Comparison of ENCODE assay signal across 5 fruit fly cellular contexts in genomic region chr3R:21972069-21972468, dm6.
A peak's percentile ranks its signal among the peaks of the same experiment; 100 is the strongest.
TF ChIP-seq lines count a peak whose summit lies in the region.

No protein-coding gene starts in this region.

- TF ChIP-seq CTCF in whole organism, embryonic (GFP tag; optimal IDR thresholded peaks at IDR 0.05; lab: Kevin White, UChicago) = no peak

TF ChIP-seq in whole organism, adult, 20 proteins besides CTCF, POLR2A, EP300 and RAD21 (continues in another document):
- TF ChIP-seq kay (GFP tag; lab: Kevin White, UChicago; ENCODE audit: borderline replicate concordance) (no peak), CG11617 (GFP tag; optimal IDR thresholded peaks at IDR 0.05; lab: Kevin White, UChicago) (peak; percentile 47), Clk (GFP tag; optimal IDR thresholded peaks at IDR 0.05; lab: Kevin White, UChicago) (no peak), cnc (optimal IDR thresholded peaks at IDR 0.05; lab: Kevin White, UChicago) (no peak), Hr96 (GFP tag; optimal IDR thresholded peaks at IDR 0.05; lab: Kevin White, UChicago) (no peak), CG12768 (GFP tag; optimal IDR thresholded peaks at IDR 0.05; lab: Kevin White, UChicago) (peak; percentile 86), CG1620 (GFP tag; optimal IDR thresholded peaks at IDR 0.05; lab: Kevin White, UChicago) (no peak), Mnt (GFP tag; optimal IDR thresholded peaks at IDR 0.05; lab: Kevin White, UChicago) (peak; percentile 61), ovo (GFP tag; optimal IDR thresholded peaks at IDR 0.05; lab: Kevin White, UChicago) (peak; percentile 3), cic (GFP tag; optimal IDR thresholded peaks at IDR 0.05; lab: Kevin White, UChicago) (peak; percentile 83), Crg-1 (GFP tag; optimal IDR thresholded peaks at IDR 0.05; lab: Kevin White, UChicago) (no peak), pad (GFP tag; optimal IDR thresholded peaks at IDR 0.05; lab: Kevin White, UChicago) (peak; percentile 80), CG7101 (tag; optimal IDR thresholded peaks at IDR 0.05; lab: Kevin White, UChicago) (peak; percentile 45), CG5204 (GFP tag; optimal IDR thresholded peaks at IDR 0.05; lab: Kevin White, UChicago) (no peak), CG33017 (tag; optimal IDR thresholded peaks at IDR 0.05; lab: Kevin White, UChicago) (peak; percentile 57), bab1 (GFP tag; optimal IDR thresholded peaks at IDR 0.05; lab: Kevin White, UChicago) (peak; percentile 55), tj (GFP tag; optimal IDR thresholded peaks at IDR 0.05; lab: Kevin White, UChicago) (peak; percentile 78), CG7045 (GFP tag; optimal IDR thresholded peaks at IDR 0.05; lab: Kevin White, UChicago) (peak; percentile 10)

TF ChIP-seq in whole organism, embryonic, 481 proteins besides CTCF, POLR2A, EP300 and RAD21:
- TF ChIP-seq Nf-YB (GFP tag; optimal IDR thresholded peaks at IDR 0.05; lab: Kevin White, UChicago) (no peak), Drgx (GFP tag; IDR thresholded peaks at IDR 0.05; lab: Robert Waterston, UW) (peak; percentile 93), z (GFP tag; IDR thresholded peaks at IDR 0.05; lab: Robert Waterston, UW) (peak; percentile 4; the same call in 2 of the 3 replicates), Ravus (GFP tag; IDR thresholded peaks at IDR 0.05; lab: Robert Waterston, UW) (no peak), Trl (optimal IDR thresholded peaks at IDR 0.05; lab: Kevin White, UChicago) (peak; percentile 16 to 37), Trl (GFP tag; optimal IDR thresholded peaks at IDR 0.05; lab: Kevin White, UChicago) (no peak), nom (GFP tag; optimal IDR thresholded peaks at IDR 0.05; lab: Kevin White, UChicago) (peak; percentile 99), bsh (GFP tag; optimal IDR thresholded peaks at IDR 0.05; lab: Kevin White, UChicago) (peak in 1 of 2 experiments; percentile 99), ewg (GFP tag; optimal IDR thresholded peaks at IDR 0.05; lab: Kevin White, UChicago) (peak; percentile 33)
TF ChIP-seq in whole organism, embryonic: peak in this region for 6.

TF ChIP-seq in whole organism, prepupa, 60 proteins besides CTCF, POLR2A, EP300 and RAD21 (continues in another document):
- peak; percentile 70 for TF ChIP-seq CG8632 (GFP tag; optimal IDR thresholded peaks at IDR 0.05; lab: Kevin White, UChicago)
- TF ChIP-seq CG11762 (GFP tag; optimal IDR thresholded peaks at IDR 0.05; lab: Kevin White, UChicago; ENCODE audit: insufficient read depth) = peak; percentile 62
- no peak for TF ChIP-seq CG11294 (GFP tag; IDR thresholded peaks at IDR 0.05; lab: Robert Waterston, UW)
- TF ChIP-seq Lpt (GFP tag; optimal IDR thresholded peaks at IDR 0.05; lab: Kevin White, UChicago) = peak; percentile 84
- TF ChIP-seq lz (GFP tag; optimal IDR thresholded peaks at IDR 0.05; lab: Kevin White, UChicago) = no peak
- peak; percentile 18 for TF ChIP-seq Hr4 (GFP tag; optimal IDR thresholded peaks at IDR 0.05; lab: Kevin White, UChicago)
- TF ChIP-seq CG1621 (tag; optimal IDR thresholded peaks at IDR 0.05; lab: Kevin White, UChicago) = peak; percentile 95
- no peak for TF ChIP-seq CG4318 (GFP tag; optimal IDR thresholded peaks at IDR 0.05; lab: Kevin White, UChicago)
- peak; percentile 69 for TF ChIP-seq fd59A (GFP tag; optimal IDR thresholded peaks at IDR 0.05; lab: Kevin White, UChicago)
- TF ChIP-seq CG8119 (GFP tag; IDR thresholded peaks at IDR 0.05; lab: Robert Waterston, UW) = peak; percentile 94
- no peak for TF ChIP-seq cyc (GFP tag; optimal IDR thresholded peaks at IDR 0.05; lab: Kevin White, UChicago)
- TF ChIP-seq CG15336 (GFP tag; IDR thresholded peaks at IDR 0.05; lab: Robert Waterston, UW) = peak; percentile 88
- TF ChIP-seq Sox15 (GFP tag; optimal IDR thresholded peaks at IDR 0.05; lab: Kevin White, UChicago) = no peak
- TF ChIP-seq eg (GFP tag; IDR thresholded peaks at IDR 0.05; lab: Robert Waterston, UW) = peak; percentile 96
- TF ChIP-seq Ets96B (tag; optimal IDR thresholded peaks at IDR 0.05; lab: Kevin White, UChicago) = peak; percentile 85
- TF ChIP-seq spab (GFP tag; optimal IDR thresholded peaks at IDR 0.05; lab: Kevin White, UChicago) = peak; percentile 93
- peak; percentile 76 for TF ChIP-seq Sox14 (GFP tag; optimal IDR thresholded peaks at IDR 0.05; lab: Kevin White, UChicago)
- peak; percentile 63 for TF ChIP-seq pdm3 (GFP tag; optimal IDR thresholded peaks at IDR 0.05; lab: Kevin White, UChicago)
- peak; percentile 97 for TF ChIP-seq CG9139 (GFP tag; optimal IDR thresholded peaks at IDR 0.05; lab: Kevin White, UChicago)
- TF ChIP-seq CG6808 (GFP tag; optimal IDR thresholded peaks at IDR 0.05; lab: Kevin White, UChicago) = peak; percentile 97
- TF ChIP-seq Eip93F (GFP tag; optimal IDR thresholded peaks at IDR 0.05; lab: Kevin White, UChicago) = peak; percentile 63
- TF ChIP-seq CG3919 (GFP tag; optimal IDR thresholded peaks at IDR 0.05; lab: Kevin White, UChicago) = peak; percentile 80

TF ChIP-seq in whole organism, pupa, 21 proteins besides CTCF, POLR2A, EP300 and RAD21:
- TF ChIP-seq CG4496 (GFP tag; IDR thresholded peaks at IDR 0.05; lab: Robert Waterston, UW) (peak; percentile 98), rn (GFP tag; IDR thresholded peaks at IDR 0.05; lab: Robert Waterston, UW) (peak; percentile 83), Snoo (tag; optimal IDR thresholded peaks at IDR 0.05; lab: Kevin White, UChicago) (peak; percentile 66), CG34367 (tag; optimal IDR thresholded peaks at IDR 0.05; lab: Kevin White, UChicago) (peak; percentile 94), fd96Ca (GFP tag; IDR thresholded peaks at IDR 0.05; lab: Robert Waterston, UW) (peak; percentile 90), EcR (GFP tag; optimal IDR thresholded peaks at IDR 0.05; lab: Kevin White, UChicago) (peak; percentile 86), gl (tag; optimal IDR thresholded peaks at IDR 0.05; lab: Kevin White, UChicago) (peak; percentile 99), CG8301 (tag; optimal IDR thresholded peaks at IDR 0.05; lab: Kevin White, UChicago) (peak; percentile 88), Pif1B (GFP tag; optimal IDR thresholded peaks at IDR 0.05; lab: Kevin White, UChicago) (peak; percentile 91), CG13204 (GFP tag; optimal IDR thresholded peaks at IDR 0.05; lab: Kevin White, UChicago) (peak; percentile 99), Ets98B (GFP tag; IDR thresholded peaks at IDR 0.05; lab: Robert Waterston, UW) (peak; percentile 94), CG14655 (GFP tag; optimal IDR thresholded peaks at IDR 0.05; lab: Kevin White, UChicago) (peak; percentile 92), CG32121 (GFP tag; IDR thresholded peaks at IDR 0.05; lab: Robert Waterston, UW) (peak; percentile 91), CG17806 (tag; optimal IDR thresholded peaks at IDR 0.05; lab: Kevin White, UChicago) (peak; percentile 83), CG9948 (tag; optimal IDR thresholded peaks at IDR 0.05; lab: Kevin White, UChicago) (peak; percentile 80), CG15710 (tag; optimal IDR thresholded peaks at IDR 0.05; lab: Kevin White, UChicago) (peak; percentile 91), Pif1A (GFP tag; optimal IDR thresholded peaks at IDR 0.05; lab: Kevin White, UChicago) (peak; percentile 93), CG8159 (tag; optimal IDR thresholded peaks at IDR 0.05; lab: Kevin White, UChicago) (peak; percentile 87), CG10348 (GFP tag; IDR thresholded peaks at IDR 0.05; lab: Robert Waterston, UW) (no peak), D1 (tag; optimal IDR thresholded peaks at IDR 0.05; lab: Kevin White, UChicago) (peak; percentile 64), CG12605 (GFP tag; IDR thresholded peaks at IDR 0.05; lab: Robert Waterston, UW) (peak; percentile 98)

TF ChIP-seq in whole organism, wandering third instar larva, 38 proteins besides CTCF, POLR2A, EP300 and RAD21:
- TF ChIP-seq Sp1 (GFP tag; optimal IDR thresholded peaks at IDR 0.05; lab: Kevin White, UChicago) (peak; percentile 17), Hnf4 (GFP tag; optimal IDR thresholded peaks at IDR 0.05; lab: Kevin White, UChicago) (no peak), Dif (GFP tag; optimal IDR thresholded peaks at IDR 0.05; lab: Kevin White, UChicago; ENCODE audit: partially characterized antibody) (peak; percentile 51), Mio (GFP tag; optimal IDR thresholded peaks at IDR 0.05; lab: Kevin White, UChicago) (no peak), usp (GFP tag; optimal IDR thresholded peaks at IDR 0.05; lab: Kevin White, UChicago) (no peak), Dfd (GFP tag; optimal IDR thresholded peaks at IDR 0.05; lab: Kevin White, UChicago) (no peak), Abd-B (GFP tag; optimal IDR thresholded peaks at IDR 0.05; lab: Kevin White, UChicago) (no peak), dl (GFP tag; optimal IDR thresholded peaks at IDR 0.05; lab: Kevin White, UChicago; ENCODE audit: insufficient read depth in 1 of 2, partially characterized antibody in 2 of 2) (peak in 1 of 2 experiments; percentile 25)
